Worm (Caenorhabditis elegans) whole organism, L4/young adult: ENCODE measurements around the gene pnn-1.

Source experiments
- W03F9.2 ChIP-seq: fragments of 150-350 bp; optimal IDR thresholded peaks from 2 replicates; lab custom pipeline; 2014; ENCODE audit warnings: missing biosample characterization, missing genetic modification characterization
- him-1 ChIP-seq: sonication (generic microtip); optimal IDR thresholded peaks from 2 replicates; lab custom pipeline; 2016; ENCODE audit warnings: missing genotype, missing genetic modification reagents, missing genetic modification characterization, missing compliant biosample characterization

DNA sequence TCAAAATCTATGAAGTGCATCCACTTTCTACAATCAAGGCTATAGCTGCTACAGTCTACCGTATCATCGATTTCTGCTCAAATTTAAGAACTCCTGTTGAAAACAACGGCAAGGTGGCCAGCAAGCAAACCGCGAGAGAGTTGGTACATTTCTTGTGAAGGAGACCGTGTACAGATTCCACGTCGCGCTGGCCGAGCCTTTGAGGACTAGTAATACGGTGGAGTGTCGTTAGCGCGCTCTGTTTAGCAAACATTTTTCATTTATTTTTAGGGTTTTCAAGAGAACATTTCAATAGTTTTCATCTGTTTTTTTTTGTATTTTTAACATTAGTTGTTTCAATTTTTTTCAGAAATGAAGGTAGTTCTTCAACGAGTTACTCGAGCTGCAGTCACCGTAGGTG is 18.6 kb upstream of the pnn-1 start, which contains the start of gene pqn-68:
- TF ChIP-seq him-1 (tag; lab: Kevin White, UChicago) (no peak), W03F9.2 (tag; lab: Kevin White, UChicago) (no peak)
